Worm (Caenorhabditis elegans): ENCODE results near the gene cgt-2.

cgt-2 gene

ce11 chrX:17681534-17681933 lies 13.5 kb upstream of the cgt-2 start:
- no peak for TF ChIP-seq egl-44 (GFP tag; IDR thresholded peaks at IDR 0.05)

ce11 chrX:17682280-17682679 lies 12.8 kb upstream of the cgt-2 start:
- TF ChIP-seq him-1 (tag; optimal IDR thresholded peaks at IDR 0.05) (no peak), madf-8 (GFP tag; conservative IDR thresholded peaks at IDR 0.05) (no peak), egl-18 (GFP tag; IDR thresholded peaks at IDR 0.05) (no peak), C06A6.2 (GFP tag; conservative IDR thresholded peaks at IDR 0.05) (no peak), hlh-26 (GFP tag; conservative IDR thresholded peaks at IDR 0.05) (no peak), B0336.3 (GFP tag; IDR thresholded peaks at IDR 0.05) (no peak), hrde-1 (tag; optimal IDR thresholded peaks at IDR 0.05; ENCODE audit: borderline replicate concordance) (no peak), Y67H2A.10 (GFP tag; conservative IDR thresholded peaks at IDR 0.05) (no peak), ztf-18 (tag; optimal IDR thresholded peaks at IDR 0.05) (no peak), lsl-1 (GFP tag; optimal IDR thresholded peaks at IDR 0.05) (no peak), ekl-4 (GFP tag; IDR thresholded peaks at IDR 0.05) (no peak), mxl-1 (tag; optimal IDR thresholded peaks at IDR 0.05) (no peak), xnd-1 (tag; optimal IDR thresholded peaks at IDR 0.05) (no peak), ztf-25 (GFP tag; IDR thresholded peaks at IDR 0.05) (no peak)

ce11 chrX:17683698-17684097 lies 11.3 kb upstream of the cgt-2 start:
- TF ChIP-seq akir-1 (GFP tag; optimal IDR thresholded peaks at IDR 0.05) (no peak), aptf-2 (GFP tag; conservative IDR thresholded peaks at IDR 0.05) (no peak), rec-8 (tag; optimal IDR thresholded peaks at IDR 0.05) (no peak), xnd-1 (tag; optimal IDR thresholded peaks at IDR 0.05) (no peak), Y53F4B.3 (GFP tag; IDR thresholded peaks at IDR 0.05) (no peak), nfya-1 (tag; optimal IDR thresholded peaks at IDR 0.05; ENCODE audit: borderline replicate concordance, insufficient read depth) (no peak), bed-2 (GFP tag; IDR thresholded peaks at IDR 0.05) (no peak), D2030.7 (GFP tag; IDR thresholded peaks at IDR 0.05) (no peak), F23B12.7 (tag; optimal IDR thresholded peaks at IDR 0.05; ENCODE audit: insufficient read depth) (no peak), ccch-3 (GFP tag; optimal IDR thresholded peaks at IDR 0.05) (no peak), attf-5 (GFP tag; optimal IDR thresholded peaks at IDR 0.05) (no peak), tlf-1 (GFP tag; optimal IDR thresholded peaks at IDR 0.05) (no peak), ceh-27 (GFP tag; optimal IDR thresholded peaks at IDR 0.05) (no peak), nhr-80 (tag; optimal IDR thresholded peaks at IDR 0.05) (no peak), F37B4.10 (GFP tag; IDR thresholded peaks at IDR 0.05) (no peak), let-526 (GFP tag; IDR thresholded peaks at IDR 0.05) (no peak)

ce11 chrX:17684767-17685166 lies 10.3 kb upstream of the cgt-2 start, which contains the start of gene T23E7.6:
T23E7.6 (minus strand) TSS chrX:17684811.
- TF ChIP-seq ceh-27 (GFP tag; optimal IDR thresholded peaks at IDR 0.05) (peak; percentile 8), cebp-1 (GFP tag; IDR thresholded peaks at IDR 0.05) (peak; percentile 18; the same call in 1 of the 2 replicates), cebp-1 (tag; optimal IDR thresholded peaks at IDR 0.05) (peak; percentile 91), B0019.2 (GFP tag; conservative IDR thresholded peaks at IDR 0.05) (no peak)

- TF ChIP-seq F49E8.2 (tag; optimal IDR thresholded peaks at IDR 0.05; ENCODE audit: insufficient read depth) = no peak
- TF ChIP-seq Y95B8A.8 (GFP tag; IDR thresholded peaks at IDR 0.05) = no peak
- TF ChIP-seq pha-4 (tag; optimal IDR thresholded peaks at IDR 0.05) = no peak
- TF ChIP-seq pbrm-1 (GFP tag; IDR thresholded peaks at IDR 0.05) = no peak
- no peak for TF ChIP-seq mes-4 (tag; optimal IDR thresholded peaks at IDR 0.05)
- no peak for TF ChIP-seq sptf-2 (GFP tag; optimal IDR thresholded peaks at IDR 0.05)
- TF ChIP-seq B0336.3 (GFP tag; IDR thresholded peaks at IDR 0.05) = no peak
- TF ChIP-seq B0261.1 (tag; optimal IDR thresholded peaks at IDR 0.05) = no peak
- no peak for TF ChIP-seq dpff-1 (tag; optimal IDR thresholded peaks at IDR 0.05)
- no peak for TF ChIP-seq repo-1 (tag; optimal IDR thresholded peaks at IDR 0.05)
- TF ChIP-seq ama-1 (optimal IDR thresholded peaks at IDR 0.05) = no peak
- no peak for TF ChIP-seq ama-1 (GFP tag; optimal IDR thresholded peaks at IDR 0.05)
- no peak for TF ChIP-seq mxl-1 (tag; optimal IDR thresholded peaks at IDR 0.05)
Observed at ce11 chrX:17685959-17686358, 9.1 kb upstream of the cgt-2 start.
